Worm (Caenorhabditis elegans) whole organism, midembryonic: ENCODE data around the gene F53C3.4.

Experiments
- T22C8.4 ChIP-seq: fragments of 200-800 bp; sonication (Bioruptor generic); IDR thresholded peaks from 2 replicates; pipeline ENCODE4 v1.3.6; 2022; ENCODE audit warnings: missing genetic modification characterization, missing compliant biosample characterization
- cog-1 ChIP-seq: sonication (generic microtip); optimal IDR thresholded peaks from 2 replicates; lab custom pipeline; 2016; ENCODE audit warnings: missing genetic modification characterization, missing compliant biosample characterization
- flt-1 ChIP-seq: fragments of 200-800 bp; sonication (Bioruptor generic); IDR thresholded peaks from 2 replicates; pipeline ENCODE4 v1.3.6; 2022; ENCODE audit warnings: missing genetic modification characterization, missing compliant biosample characterization
- klf-2 ChIP-seq: fragments of 200-800 bp; sonication (Bioruptor generic); conservative IDR thresholded peaks from 2 replicates; pipeline ENCODE4 v1.3.6; 2022; ENCODE audit warnings: missing genetic modification reagents, missing genetic modification characterization, missing compliant biosample characterization
- med-1 ChIP-seq: sonication (generic microtip); optimal IDR thresholded peaks from 2 replicates; lab custom pipeline; 2017; ENCODE audit warnings: missing genetic modification characterization, mild to moderate bottlenecking, missing compliant biosample characterization, antibody characterized with exemption, missing genetic modification reagents; ENCODE audit not compliant: insufficient read depth
- ref-1 ChIP-seq: fragments of 200-800 bp; sonication (Bioruptor generic); conservative IDR thresholded peaks from 2 replicates; pipeline ENCODE4 v1.3.6; 2022; ENCODE audit warnings: missing genetic modification reagents, missing genetic modification characterization, missing compliant biosample characterization
- tab-1 ChIP-seq: fragments of 200-800 bp; sonication (Bioruptor generic); IDR thresholded peaks from 2 replicates; pipeline ENCODE4 v1.3.6; 2022; ENCODE audit warnings: missing genetic modification characterization, missing compliant biosample characterization
- ztf-23 ChIP-seq: fragments of 200-800 bp; sonication (Bioruptor generic); IDR thresholded peaks from 2 replicates; pipeline ENCODE4 v1.3.6; 2022; ENCODE audit warnings: missing genetic modification reagents, missing genetic modification characterization, missing compliant biosample characterization
- ztf-29 ChIP-seq: fragments of 200-800 bp; sonication (Bioruptor generic); IDR thresholded peaks from 2 replicates; pipeline ENCODE4 v1.3.6; 2022; ENCODE audit warnings: missing genetic modification reagents, missing genetic modification characterization, missing compliant biosample characterization

F53C3.4 gene

DNA sequence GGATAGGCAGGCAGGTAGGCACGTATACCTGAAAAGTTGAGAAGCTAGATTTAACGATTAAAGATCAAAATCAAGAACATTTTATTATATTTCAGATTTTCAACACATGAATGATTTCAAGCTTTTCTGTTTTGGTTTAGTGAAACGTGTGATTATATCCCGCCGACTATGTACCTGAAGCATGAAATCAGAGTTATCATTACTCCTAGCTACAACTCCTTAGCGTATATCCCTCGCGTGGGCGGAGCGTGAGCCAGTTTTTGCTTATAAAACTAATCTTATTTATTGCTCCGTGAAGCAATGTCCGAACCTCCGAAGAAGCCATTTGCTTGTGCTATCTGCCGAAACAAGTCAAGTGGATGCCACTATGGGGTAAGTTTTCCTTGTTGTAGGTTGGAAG is 21.3 kb upstream of the F53C3.4 start, which contains the start of gene nhr-166:
Gene nhr-166 (plus strand): TSS at position 301 of the 400 bp plus-strand sequence.
- TF ChIP-seq ztf-23 (GFP tag; lab: Robert Waterston, UW) (no peak), flt-1 (no peak), ref-1 (no peak), cog-1 (tag; lab: Kevin White, UChicago) (no peak), T22C8.4 (GFP tag; lab: Robert Waterston, UW) (no peak), klf-2 (GFP tag; lab: Robert Waterston, UW) (no peak), tab-1 (GFP tag; lab: Robert Waterston, UW) (no peak), med-1 (GFP tag; lab: Kevin White, UChicago) (no peak), ztf-29 (GFP tag; lab: Robert Waterston, UW) (no peak)

DNA sequence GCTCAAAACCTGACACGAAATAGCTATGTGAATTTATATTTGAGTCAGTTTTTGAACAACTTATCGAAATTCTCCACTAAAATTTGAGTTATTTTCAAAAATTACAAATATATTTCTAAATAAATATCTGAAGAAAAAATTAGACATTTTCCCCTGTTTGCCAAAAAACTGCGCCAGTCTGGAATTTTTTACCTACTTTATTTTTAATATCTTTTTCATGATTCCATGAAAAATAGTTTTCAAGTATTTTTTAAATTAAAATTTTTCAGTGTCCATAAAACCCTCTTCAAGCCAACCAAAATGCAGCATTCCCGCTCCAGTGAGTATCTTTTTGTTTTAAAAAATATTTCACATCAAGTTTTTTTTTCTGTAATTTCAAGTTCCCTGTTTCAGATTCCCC is 10.1 kb upstream of the F53C3.4 start, which contains the start of gene F53C3.8:
Gene F53C3.8 (plus strand): TSS at position 301 of the 400 bp plus-strand sequence.
- TF ChIP-seq ref-1 (no peak), ztf-23 (GFP tag; lab: Robert Waterston, UW) (no peak), klf-2 (GFP tag; lab: Robert Waterston, UW) (no peak), cog-1 (tag; lab: Kevin White, UChicago) (no peak), tab-1 (GFP tag; lab: Robert Waterston, UW) (no peak), T22C8.4 (GFP tag; lab: Robert Waterston, UW) (no peak), ztf-29 (GFP tag; lab: Robert Waterston, UW) (no peak), med-1 (GFP tag; lab: Kevin White, UChicago) (no peak)

DNA sequence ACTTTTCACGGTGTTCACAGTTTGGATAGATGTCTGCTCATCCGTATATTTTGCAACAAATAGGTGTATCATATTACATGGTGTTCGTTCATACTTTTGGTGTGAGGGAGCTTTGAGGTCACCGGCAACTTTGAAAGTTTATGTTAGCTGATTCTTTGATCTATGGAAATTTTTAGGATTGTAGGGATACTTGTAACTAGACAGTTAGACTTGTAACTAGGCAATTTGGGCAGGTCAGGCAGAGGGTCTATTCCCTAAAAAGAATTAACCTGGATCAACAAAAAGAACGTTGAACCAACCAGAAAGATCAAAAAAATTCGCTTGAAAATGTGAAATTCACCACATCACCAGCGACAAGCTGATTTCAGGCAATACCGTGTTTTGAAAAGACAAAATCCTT is 7.3 kb upstream of the F53C3.4 start:
- TF ChIP-seq klf-2 (GFP tag; lab: Robert Waterston, UW) (no peak), ref-1 (no peak), T22C8.4 (GFP tag; lab: Robert Waterston, UW) (no peak), ztf-23 (GFP tag; lab: Robert Waterston, UW) (no peak), ztf-29 (GFP tag; lab: Robert Waterston, UW) (no peak), flt-1 (no peak), med-1 (GFP tag; lab: Kevin White, UChicago) (no peak), tab-1 (GFP tag; lab: Robert Waterston, UW) (no peak), cog-1 (tag; lab: Kevin White, UChicago) (no peak)

DNA sequence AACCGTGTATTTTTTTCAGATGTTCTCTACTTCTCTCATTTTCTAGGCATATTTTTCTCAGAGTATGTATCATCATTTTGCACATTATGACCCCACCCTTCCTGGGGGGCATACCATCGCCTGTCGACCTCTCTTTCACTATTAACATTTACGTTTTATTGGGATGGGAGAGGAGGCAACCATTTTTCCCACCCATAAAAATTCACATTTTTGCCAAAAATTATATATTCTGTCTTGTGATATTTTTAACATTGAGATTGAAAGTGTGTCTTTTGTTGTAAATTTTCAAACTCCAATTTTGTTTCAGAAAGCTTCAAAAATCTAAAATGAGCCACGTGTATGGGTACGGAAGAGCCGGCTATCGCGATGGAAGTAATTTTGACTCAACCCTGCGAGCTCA is 6.5 kb upstream of the F53C3.4 start, which contains the start of gene F53C3.7:
Gene F53C3.7 (plus strand): TSS at position 301 of the 400 bp plus-strand sequence.
- no peak for TF ChIP-seq cog-1 (tag; lab: Kevin White, UChicago)
- TF ChIP-seq tab-1 (GFP tag; lab: Robert Waterston, UW), result no peak
- TF ChIP-seq med-1 (GFP tag; lab: Kevin White, UChicago), result no peak
- TF ChIP-seq ztf-23 (GFP tag; lab: Robert Waterston, UW), result no peak
- TF ChIP-seq ref-1, result no peak
- TF ChIP-seq ztf-29 (GFP tag; lab: Robert Waterston, UW), result no peak
- no peak for TF ChIP-seq klf-2 (GFP tag; lab: Robert Waterston, UW)
- no peak for TF ChIP-seq flt-1
- no peak for TF ChIP-seq T22C8.4 (GFP tag; lab: Robert Waterston, UW)

DNA sequence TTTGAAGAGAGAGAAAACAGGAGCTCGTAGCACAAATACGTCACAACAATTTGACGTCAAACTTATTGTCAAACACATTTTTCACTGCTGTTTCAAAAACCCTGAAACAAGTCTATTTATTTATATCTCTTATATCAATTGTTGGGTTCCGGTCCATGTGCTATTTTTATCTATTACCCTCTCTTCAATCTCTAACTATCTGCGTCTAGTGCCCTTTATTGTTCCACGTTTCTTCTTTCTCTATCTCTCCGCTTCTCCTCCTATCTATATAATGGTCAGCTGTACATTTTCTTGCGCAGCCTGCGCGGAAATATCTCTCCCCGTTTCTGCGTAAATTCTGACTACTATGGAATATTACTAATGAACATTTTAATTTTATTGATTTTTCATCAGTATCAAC is 4.3 kb upstream of the F53C3.4 start:
- TF ChIP-seq ztf-23 (GFP tag; lab: Robert Waterston, UW) (no peak), cog-1 (tag; lab: Kevin White, UChicago) (peak; percentile 71)

DNA sequence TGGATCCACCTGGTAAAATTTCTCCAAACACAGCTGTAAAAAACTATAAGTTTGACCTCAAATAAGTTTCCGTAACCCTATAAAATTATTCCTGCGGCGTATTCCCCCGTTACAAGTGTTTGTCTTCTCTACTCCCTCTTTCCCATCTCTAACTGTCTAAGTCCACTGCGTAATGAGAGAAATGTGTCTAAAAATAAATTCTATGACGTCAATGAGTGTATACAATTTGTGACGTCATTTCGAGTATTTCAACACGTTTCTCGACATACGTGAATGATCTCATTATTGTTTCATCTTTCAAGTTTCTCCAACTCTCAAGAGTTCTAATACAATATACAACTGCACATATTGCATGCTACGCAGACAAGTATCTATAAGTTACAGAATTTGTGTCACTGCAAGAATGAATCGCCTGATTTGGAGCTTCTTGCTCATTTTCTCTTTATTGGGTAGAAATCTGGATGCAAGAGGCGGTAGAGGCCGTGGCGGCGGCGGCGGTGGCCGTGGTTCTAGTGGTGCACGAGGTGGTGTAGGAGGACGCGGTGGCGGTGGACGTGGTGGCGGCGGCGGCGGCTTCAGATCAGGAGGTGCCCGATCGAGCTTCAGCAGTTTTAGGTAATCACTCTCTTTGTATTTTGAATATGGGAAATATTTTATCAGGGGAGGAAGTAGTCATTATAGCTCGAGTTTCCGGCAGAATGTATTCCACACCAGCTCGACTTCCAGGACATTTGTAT is 3.3 kb upstream of the F53C3.4 start, which contains the start of gene F53C3.6:
Gene F53C3.6 (plus strand): TSS at position 385 of the 737 bp plus-strand sequence.
- TF ChIP-seq ztf-23 (GFP tag; lab: Robert Waterston, UW) (no peak), cog-1 (tag; lab: Kevin White, UChicago) (peak; percentile 32), flt-1 (peak; percentile 31; the same call in 1 of the 2 replicates), med-1 (GFP tag; lab: Kevin White, UChicago) (no peak)

DNA sequence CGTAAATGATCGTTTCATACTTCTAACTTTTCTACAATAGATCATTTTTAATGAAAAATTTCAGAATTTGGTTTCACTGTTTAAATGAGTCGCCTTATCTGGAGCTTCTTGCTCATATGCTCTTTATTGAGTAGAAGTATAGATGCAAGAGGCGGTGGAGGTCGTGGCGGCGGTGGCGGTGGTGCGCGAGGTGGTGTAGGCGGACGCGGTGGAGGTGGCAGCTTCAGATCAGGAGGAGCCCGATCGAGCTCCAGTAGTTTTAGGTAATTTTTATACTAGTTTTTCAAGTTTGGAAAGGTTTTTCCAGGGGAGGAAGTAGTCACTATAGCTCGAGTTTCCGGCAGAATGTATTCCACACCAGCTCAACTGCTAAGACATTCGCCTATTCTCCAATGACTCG is 1.6 kb downstream of the F53C3.4 start, which contains the start of gene F53C3.3:
Gene F53C3.3 (plus strand): TSS at position 59 of the 400 bp plus-strand sequence.
- no peak for TF ChIP-seq flt-1
- TF ChIP-seq cog-1 (tag; lab: Kevin White, UChicago), result no peak
- TF ChIP-seq ref-1, result no peak
- no peak for TF ChIP-seq ztf-23 (GFP tag; lab: Robert Waterston, UW)
- no peak for TF ChIP-seq klf-2 (GFP tag; lab: Robert Waterston, UW)
- TF ChIP-seq T22C8.4 (GFP tag; lab: Robert Waterston, UW), result no peak
- no peak for TF ChIP-seq tab-1 (GFP tag; lab: Robert Waterston, UW)
- no peak for TF ChIP-seq med-1 (GFP tag; lab: Kevin White, UChicago)
- no peak for TF ChIP-seq ztf-29 (GFP tag; lab: Robert Waterston, UW)

DNA sequence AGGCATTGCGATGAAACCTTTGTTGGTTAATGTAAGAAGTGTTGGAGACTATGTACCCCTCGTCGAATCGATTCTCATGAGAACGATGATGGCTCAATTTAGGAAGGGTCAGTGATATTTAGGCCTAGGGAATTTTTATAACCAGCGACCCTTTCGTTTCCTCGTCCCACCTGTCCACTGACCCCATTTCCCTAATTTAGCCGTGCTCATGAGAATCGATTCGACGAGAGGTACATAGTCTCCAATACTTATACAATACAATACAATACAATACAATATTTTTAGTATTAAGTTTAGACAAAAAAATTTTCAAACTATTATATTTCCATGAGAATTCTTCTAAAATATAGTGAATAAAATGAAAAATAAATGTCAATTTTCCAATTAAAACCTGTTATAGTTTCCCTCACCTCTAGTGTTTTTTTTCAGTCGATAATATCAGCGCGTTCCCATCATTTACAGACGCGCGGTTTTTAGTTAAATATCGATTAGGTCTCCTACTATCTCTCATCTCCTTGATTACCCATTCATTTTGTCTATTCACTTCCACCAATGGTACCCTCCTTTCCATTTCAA is 5.5 kb downstream of the F53C3.4 start, which contains the start of the genes F53C3.11 and fbxb-103:
Gene F53C3.11 (minus strand): TSS at position 101 of the 576 bp plus-strand sequence.
Gene fbxb-103 (plus strand): TSS at position 526 of the 576 bp plus-strand sequence.
- TF ChIP-seq ref-1, result no peak
- TF ChIP-seq T22C8.4 (GFP tag; lab: Robert Waterston, UW), result no peak
- TF ChIP-seq klf-2 (GFP tag; lab: Robert Waterston, UW), result no peak
- no peak for TF ChIP-seq ztf-29 (GFP tag; lab: Robert Waterston, UW)
- no peak for TF ChIP-seq cog-1 (tag; lab: Kevin White, UChicago)
- TF ChIP-seq med-1 (GFP tag; lab: Kevin White, UChicago), result no peak
- TF ChIP-seq tab-1 (GFP tag; lab: Robert Waterston, UW), result no peak
- TF ChIP-seq flt-1, result no peak
- no peak for TF ChIP-seq ztf-23 (GFP tag; lab: Robert Waterston, UW)

DNA sequence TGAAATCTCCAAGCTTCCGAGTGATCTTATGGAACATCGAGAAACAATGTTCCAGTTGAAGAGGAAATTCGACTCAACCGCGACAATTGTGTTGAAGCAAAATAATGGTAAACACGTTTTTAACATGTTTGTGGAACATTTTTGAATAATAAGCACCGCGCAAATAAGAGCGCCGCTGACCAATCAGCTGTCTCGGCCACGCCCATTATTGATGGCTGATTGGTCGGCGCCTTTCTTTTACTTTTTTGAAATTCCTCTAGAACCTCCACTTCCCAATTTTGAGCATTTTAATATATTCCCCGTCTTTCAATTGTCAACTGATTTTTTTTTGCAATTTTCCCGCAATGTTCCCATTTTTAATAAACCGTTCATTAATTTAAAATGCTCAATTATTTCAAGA is 6.9 kb downstream of the F53C3.4 start:
- no peak for TF ChIP-seq klf-2 (GFP tag; lab: Robert Waterston, UW)
- no peak for TF ChIP-seq T22C8.4 (GFP tag; lab: Robert Waterston, UW)
- no peak for TF ChIP-seq cog-1 (tag; lab: Kevin White, UChicago)
- TF ChIP-seq flt-1, result no peak
- no peak for TF ChIP-seq med-1 (GFP tag; lab: Kevin White, UChicago)
- no peak for TF ChIP-seq tab-1 (GFP tag; lab: Robert Waterston, UW)
- no peak for TF ChIP-seq ztf-29 (GFP tag; lab: Robert Waterston, UW)
- no peak for TF ChIP-seq ref-1
- TF ChIP-seq ztf-23 (GFP tag; lab: Robert Waterston, UW), result no peak
